Worm (Caenorhabditis elegans) whole organism, early embryonic: Measurements from ENCODE around the gene nas-8.

ENCODE experiments used
- B0310.2 ChIP-seq: sonication (generic microtip); optimal IDR thresholded peaks from 2 replicates; lab custom pipeline; 2016; ENCODE audit warnings: mild to moderate bottlenecking, missing genetic modification characterization, missing compliant biosample characterization
- F13C5.2 ChIP-seq: sonication (generic microtip); optimal IDR thresholded peaks from 2 replicates; lab custom pipeline; 2017; ENCODE audit warnings: mild to moderate bottlenecking, missing genetic modification characterization, inconsistent platforms, missing compliant biosample characterization
- aly-1 ChIP-seq: sonication (generic microtip); optimal IDR thresholded peaks from 2 replicates; lab custom pipeline; 2016; ENCODE audit warnings: missing genetic modification characterization, missing compliant biosample characterization
- ama-1 ChIP-seq: fragments of 150-350 bp; optimal IDR thresholded peaks from 2 replicates; lab custom pipeline; 2014
- ceh-13 ChIP-seq: fragments of 200-800 bp; sonication (Bioruptor generic); optimal IDR thresholded peaks from 2 replicates; lab custom pipeline; 2018; ENCODE audit warnings: mild to moderate bottlenecking, missing genetic modification characterization, missing compliant biosample characterization
- ceh-36 ChIP-seq: sonication (generic microtip); optimal IDR thresholded peaks from 2 replicates; lab custom pipeline; 2016; ENCODE audit warnings: missing genetic modification characterization, inconsistent platforms, missing compliant biosample characterization
- ets-7 ChIP-seq: sonication (generic microtip); optimal IDR thresholded peaks from 2 replicates; lab custom pipeline; 2016; ENCODE audit warnings: missing genotype, missing genetic modification characterization, missing compliant biosample characterization
- flt-1 ChIP-seq: fragments of 200-800 bp; sonication (Bioruptor generic); IDR thresholded peaks from 2 replicates; pipeline ENCODE4 v1.3.6; 2022; ENCODE audit warnings: missing genetic modification characterization, missing compliant biosample characterization
- hmbx-1 ChIP-seq: sonication (generic microtip); optimal IDR thresholded peaks from 2 replicates; lab custom pipeline; 2016; ENCODE audit warnings: mild to moderate bottlenecking, missing genetic modification characterization, missing compliant biosample characterization
- hmg-4 ChIP-seq: fragments of 200-800 bp; sonication (Bioruptor generic); optimal IDR thresholded peaks from 2 replicates; lab custom pipeline; 2018; ENCODE audit warnings: mild to moderate bottlenecking, missing genetic modification characterization, missing compliant biosample characterization
- hnd-1 ChIP-seq: sonication (generic microtip); optimal IDR thresholded peaks from 2 replicates; lab custom pipeline; 2016; ENCODE audit warnings: missing genetic modification characterization, missing compliant biosample characterization
- pes-1 ChIP-seq: fragments of 200-800 bp; sonication (Bioruptor generic); IDR thresholded peaks from 2 replicates; pipeline ENCODE4 v1.3.6; 2022; ENCODE audit warnings: missing genetic modification reagents, missing genetic modification characterization, missing compliant biosample characterization
- scrt-1 ChIP-seq: fragments of 200-800 bp; sonication (Bioruptor generic); IDR thresholded peaks from 2 replicates; pipeline ENCODE4 v1.3.6; 2022; ENCODE audit warnings: missing genetic modification characterization, missing compliant biosample characterization
- sea-1 ChIP-seq: fragments of 200-800 bp; sonication (Bioruptor generic); conservative IDR thresholded peaks from 2 replicates; pipeline ENCODE4 v1.3.6; 2022; ENCODE audit warnings: missing genetic modification characterization, missing compliant biosample characterization
- tbx-11 ChIP-seq: fragments of 200-800 bp; sonication (Bioruptor generic); IDR thresholded peaks from 2 replicates; pipeline ENCODE4 v1.3.6; 2022; ENCODE audit warnings: missing genetic modification characterization, missing compliant biosample characterization
- tbx-37 ChIP-seq: fragments of 200-800 bp; sonication (Bioruptor generic); conservative IDR thresholded peaks from 2 replicates; pipeline ENCODE4 v1.3.6; 2022; ENCODE audit warnings: missing genetic modification reagents, missing genetic modification characterization, missing compliant biosample characterization
- tra-4 ChIP-seq: sonication (generic microtip); optimal IDR thresholded peaks from 2 replicates; lab custom pipeline; 2017; ENCODE audit warnings: missing genetic modification characterization, missing compliant biosample characterization

Gene nas-8

ce11 chrIV:7114599-7114998 lies at the start of gene nas-8:
Gene nas-8 (plus strand): TSS chrIV:7114899.
- no peak for TF ChIP-seq B0310.2 (tag; lab: Kevin White, UChicago)
- TF ChIP-seq tra-4 (tag; lab: Kevin White, UChicago) = no peak
- TF ChIP-seq hnd-1 (tag; lab: Kevin White, UChicago) = no peak
- TF ChIP-seq sea-1 (GFP tag; lab: Robert Waterston, UW) = no peak

DNA sequence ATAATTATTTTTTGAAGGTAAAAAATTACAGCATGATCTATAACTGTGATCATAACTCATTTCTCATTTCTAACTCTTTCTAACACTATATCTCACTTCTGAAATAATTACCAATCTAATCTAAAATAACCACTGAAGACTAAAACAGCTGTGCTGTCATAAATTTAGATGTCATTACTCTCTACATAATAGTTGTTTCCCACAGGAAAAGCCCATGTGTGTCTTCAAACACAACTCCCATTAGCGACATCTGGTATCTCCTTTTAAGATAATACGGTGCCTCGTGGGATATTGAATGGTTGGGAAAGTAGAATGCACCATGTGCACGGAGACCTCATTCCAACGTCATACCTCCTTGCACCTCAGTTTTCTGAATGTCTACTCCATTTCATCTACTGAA lies 49.7 kb upstream of the nas-8 start, which contains the start of gene Y43B11AL.1:
Gene Y43B11AL.1, plus strand, starts transcription at position 301 of the 400 bp plus-strand sequence.
- TF ChIP-seq ama-1 (lab: Kevin White, UChicago) (no peak), hmg-4 (no peak), ceh-36 (no peak), aly-1 (tag; lab: Kevin White, UChicago) (no peak), hnd-1 (tag; lab: Kevin White, UChicago) (no peak), pes-1 (GFP tag; lab: Robert Waterston, UW) (no peak), scrt-1 (GFP tag; lab: Robert Waterston, UW) (no peak)

DNA sequence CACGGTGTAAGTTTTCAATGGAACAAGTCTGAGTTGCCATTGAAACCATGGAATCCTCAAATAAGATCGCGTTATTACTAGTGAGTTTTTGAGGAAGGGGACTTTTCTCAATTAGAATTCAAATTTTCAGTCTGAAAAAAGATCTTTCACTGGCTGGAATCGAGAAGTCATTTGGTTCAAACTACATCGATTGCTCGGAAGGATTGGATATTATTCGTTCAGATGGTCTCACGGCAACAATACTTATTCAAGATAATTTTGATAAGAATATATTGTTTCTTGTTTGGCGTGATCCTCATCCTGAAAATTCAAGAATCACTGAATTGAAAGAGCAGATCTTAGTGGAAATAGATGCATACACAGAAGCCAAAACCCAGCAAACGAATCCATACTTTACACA lies 47.3 kb upstream of the nas-8 start:
- TF ChIP-seq hmbx-1 (tag; lab: Kevin White, UChicago) (no peak), ama-1 (lab: Kevin White, UChicago) (no peak), ets-7 (tag; lab: Kevin White, UChicago) (no peak), pes-1 (GFP tag; lab: Robert Waterston, UW) (no peak), B0310.2 (tag; lab: Kevin White, UChicago) (no peak), scrt-1 (GFP tag; lab: Robert Waterston, UW) (no peak), tbx-11 (GFP tag; lab: Robert Waterston, UW) (no peak)

DNA sequence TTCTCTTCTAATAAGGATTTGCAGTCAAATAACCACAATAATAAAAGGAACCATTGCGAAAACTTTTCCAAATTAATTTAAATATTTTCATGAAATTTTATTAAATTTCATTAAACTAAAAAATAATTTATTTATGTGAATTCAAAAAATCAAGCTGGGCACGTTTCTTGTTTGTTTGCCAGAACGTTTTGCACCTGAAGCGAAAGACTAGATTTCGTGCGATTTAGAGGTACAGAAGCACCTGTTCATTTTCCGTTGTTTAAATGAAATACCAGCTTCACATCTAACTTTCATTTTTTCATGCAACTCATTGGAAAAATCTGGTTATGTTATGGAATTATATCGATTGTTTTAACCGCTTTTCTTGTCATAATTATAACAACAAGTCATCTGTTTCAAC lies 42.6 kb upstream of the nas-8 start, which contains the start of gene srg-48:
Gene srg-48, plus strand, starts transcription at position 301 of the 400 bp plus-strand sequence.
- TF ChIP-seq tbx-11 (GFP tag; lab: Robert Waterston, UW) (no peak), hmg-4 (no peak), pes-1 (GFP tag; lab: Robert Waterston, UW) (no peak), hnd-1 (tag; lab: Kevin White, UChicago) (no peak)

DNA sequence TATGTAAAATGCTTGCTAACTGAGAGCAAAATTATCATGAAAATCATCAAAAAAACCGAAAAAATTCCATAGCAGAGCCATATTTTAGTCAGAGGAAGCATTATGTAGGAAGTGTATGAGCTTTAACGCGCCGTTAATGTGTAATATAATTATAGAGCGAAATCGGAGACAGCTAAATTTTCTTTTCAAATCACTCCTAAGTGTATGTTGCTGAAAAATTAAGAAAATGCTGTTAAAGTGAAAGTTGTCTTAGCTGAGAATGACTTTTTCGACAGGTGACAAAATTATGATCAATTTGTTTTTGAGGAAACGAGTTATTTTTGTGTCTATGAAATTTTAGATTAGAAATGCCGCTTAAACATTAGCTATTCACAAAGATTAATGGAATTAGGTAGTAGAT lies 39.6 kb upstream of the nas-8 start, which contains the start of gene srg-50:
Gene srg-50, minus strand, starts transcription at position 101 of the 400 bp plus-strand sequence.
- TF ChIP-seq aly-1 (tag; lab: Kevin White, UChicago) = no peak
- TF ChIP-seq hmbx-1 (tag; lab: Kevin White, UChicago) = no peak
- no peak for TF ChIP-seq ceh-36
- no peak for TF ChIP-seq ets-7 (tag; lab: Kevin White, UChicago)
- no peak for TF ChIP-seq hnd-1 (tag; lab: Kevin White, UChicago)
- TF ChIP-seq sea-1 (GFP tag; lab: Robert Waterston, UW) = no peak
- no peak for TF ChIP-seq ama-1 (lab: Kevin White, UChicago)

DNA sequence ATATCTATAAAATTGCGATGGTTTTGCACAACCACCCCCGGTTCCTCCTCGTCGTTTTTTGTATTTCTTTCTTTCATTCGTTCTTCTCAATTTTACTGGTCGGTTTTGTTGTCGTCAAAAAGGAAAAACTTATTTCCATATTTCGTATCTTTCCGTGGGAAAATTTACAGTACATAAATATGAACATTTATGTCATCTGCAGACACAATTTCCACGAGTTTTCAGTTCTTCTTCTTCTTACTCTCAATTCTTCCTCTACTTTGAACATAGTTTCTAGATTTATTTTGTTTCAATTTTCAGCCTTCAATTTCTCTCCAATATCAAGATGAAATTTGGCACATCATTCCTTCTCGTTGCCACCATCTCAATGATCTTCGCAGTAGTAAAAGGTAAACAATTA lies 33.5 kb upstream of the nas-8 start, which contains the start of gene Y43B11AR.1:
Gene Y43B11AR.1, plus strand, starts transcription at position 301 of the 400 bp plus-strand sequence.
- TF ChIP-seq aly-1 (tag; lab: Kevin White, UChicago) (no peak), pes-1 (GFP tag; lab: Robert Waterston, UW) (no peak), ceh-13 (GFP tag; lab: Kevin White, UChicago) (no peak), tbx-11 (GFP tag; lab: Robert Waterston, UW) (no peak), F13C5.2 (no peak)

DNA sequence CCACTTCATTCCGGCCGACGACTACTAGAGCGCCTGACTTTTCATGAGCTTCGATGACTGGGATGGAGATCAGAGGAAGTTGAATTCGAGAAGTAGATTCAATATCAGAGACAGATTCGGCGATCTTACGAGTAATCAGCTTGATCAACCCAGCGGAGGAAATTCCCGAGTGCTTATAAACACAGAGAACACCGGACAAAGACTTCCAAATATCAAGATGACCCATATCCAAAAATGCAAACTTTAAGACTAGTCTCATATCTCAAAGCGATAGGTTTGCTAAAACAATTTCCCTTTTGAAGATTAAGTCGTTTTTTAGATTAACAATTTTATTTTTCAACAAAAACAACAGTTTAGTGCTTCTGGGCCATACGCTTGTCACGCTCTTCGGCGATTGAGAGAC lies 31.3 kb upstream of the nas-8 start, which contains the start of gene Y43B11AR.3:
Gene Y43B11AR.3, minus strand, starts transcription at position 335 of the 403 bp plus-strand sequence.
- TF ChIP-seq tra-4 (tag; lab: Kevin White, UChicago) (no peak), ceh-36 (no peak), ceh-13 (GFP tag; lab: Kevin White, UChicago) (no peak), F13C5.2 (no peak), aly-1 (tag; lab: Kevin White, UChicago) (no peak), scrt-1 (GFP tag; lab: Robert Waterston, UW) (no peak), hnd-1 (tag; lab: Kevin White, UChicago) (no peak), hmg-4 (no peak), flt-1 (GFP tag; lab: Robert Waterston, UW) (no peak), ets-7 (tag; lab: Kevin White, UChicago) (no peak), hmbx-1 (tag; lab: Kevin White, UChicago) (no peak)

DNA sequence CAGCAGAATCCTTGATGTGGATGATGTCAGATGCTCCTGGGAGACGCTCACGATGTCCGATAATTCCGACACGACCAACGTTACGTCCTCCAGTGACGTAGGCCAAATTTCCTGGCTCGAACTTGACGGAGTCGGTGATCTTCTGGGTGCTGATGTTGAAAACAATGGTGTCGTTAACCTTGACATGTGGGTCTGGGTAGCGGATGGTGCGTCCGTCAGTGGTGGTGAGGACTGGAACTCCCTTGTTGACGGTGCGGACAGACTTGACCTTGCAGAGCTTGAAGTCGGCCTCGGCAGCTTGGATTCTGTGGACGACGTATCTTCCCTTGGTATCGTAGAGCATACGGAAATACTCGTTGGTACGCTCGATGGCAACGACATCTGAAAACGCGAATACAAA lies 30.7 kb upstream of the nas-8 start:
- TF ChIP-seq pes-1 (GFP tag; lab: Robert Waterston, UW) (no peak), hmg-4 (no peak), F13C5.2 (no peak), ceh-13 (GFP tag; lab: Kevin White, UChicago) (no peak), tbx-37 (GFP tag; lab: Robert Waterston, UW) (no peak), ama-1 (lab: Kevin White, UChicago) (no peak), flt-1 (GFP tag; lab: Robert Waterston, UW) (no peak), ets-7 (tag; lab: Kevin White, UChicago) (no peak), sea-1 (GFP tag; lab: Robert Waterston, UW) (no peak), tbx-11 (GFP tag; lab: Robert Waterston, UW) (no peak), hmbx-1 (tag; lab: Kevin White, UChicago) (no peak), B0310.2 (tag; lab: Kevin White, UChicago) (no peak), aly-1 (tag; lab: Kevin White, UChicago) (no peak), scrt-1 (GFP tag; lab: Robert Waterston, UW) (no peak), tra-4 (tag; lab: Kevin White, UChicago) (no peak), hnd-1 (tag; lab: Kevin White, UChicago) (no peak), ceh-36 (no peak)
